Fruit fly (Drosophila melanogaster) whole organism, prepupa: ENCODE results near the gene Nlp.
A peak's percentile ranks its signal among the peaks of the same experiment; 100 is the strongest.

ENCODE experiments used
- CG10631 ChIP-seq: fragments of 200-800 bp; sonication (Bioruptor generic); optimal IDR thresholded peaks from 2 replicates; lab custom pipeline; 2016; ENCODE audit warnings: missing biosample characterization, missing genetic modification characterization
- CG10669 ChIP-seq: fragments of 200-800 bp; sonication (Bioruptor generic); optimal IDR thresholded peaks from 3 replicates; lab custom pipeline; 2018; ENCODE audit warnings: missing biosample characterization, mild to moderate bottlenecking, missing genetic modification characterization, moderate library complexity
- CG11294 ChIP-seq: fragments of 200-800 bp; sonication (Bioruptor generic); IDR thresholded peaks from 2 replicates; pipeline ENCODE4 v1.3.6; 2022; ENCODE audit warnings: missing biosample characterization, missing genetic modification characterization
- CG11762 ChIP-seq: fragments of 200-800 bp; sonication (Bioruptor generic); optimal IDR thresholded peaks from 3 replicates; lab custom pipeline; 2016; ENCODE audit warnings: missing biosample characterization, missing genetic modification characterization; ENCODE audit not compliant: insufficient read depth
- CG15336 ChIP-seq: fragments of 200-800 bp; sonication (Bioruptor generic); IDR thresholded peaks from 2 replicates; pipeline ENCODE4 v1.3.6; 2022; ENCODE audit warnings: missing biosample characterization, missing genetic modification characterization
- CG16779 ChIP-seq: fragments of 200-800 bp; sonication (Bioruptor generic); optimal IDR thresholded peaks from 3 replicates; lab custom pipeline; 2017; ENCODE audit warnings: missing biosample characterization, mild to moderate bottlenecking, missing genetic modification characterization
- CG3032 ChIP-seq: fragments of 200-800 bp; optimal IDR thresholded peaks from 2 replicates; lab custom pipeline; 2019; ENCODE audit warnings: missing biosample characterization, mild to moderate bottlenecking, missing genetic modification characterization, moderate library complexity
- CG31627 ChIP-seq: fragments of 200-800 bp; sonication (Bioruptor generic); optimal IDR thresholded peaks from 3 replicates; lab custom pipeline; 2016; ENCODE audit warnings: missing biosample characterization, missing genetic modification characterization
- CG32006 ChIP-seq: fragments of 200-800 bp; sonication (Bioruptor generic); optimal IDR thresholded peaks from 3 replicates; lab custom pipeline; 2017; ENCODE audit warnings: missing biosample characterization, mild to moderate bottlenecking, missing genetic modification characterization
- CG34406 ChIP-seq: fragments of 200-800 bp; sonication (Bioruptor generic); optimal IDR thresholded peaks from 3 replicates; lab custom pipeline; 2016; ENCODE audit warnings: missing biosample characterization, missing genetic modification characterization
- CG3919 ChIP-seq: fragments of 200-800 bp; sonication (Bioruptor generic); optimal IDR thresholded peaks from 3 replicates; lab custom pipeline; 2016; ENCODE audit warnings: missing biosample characterization, missing genetic modification characterization
- CG6163 ChIP-seq: fragments of 200-800 bp; sonication (Bioruptor generic); IDR thresholded peaks from 3 replicates; pipeline ENCODE4 v1.3.6; 2022; ENCODE audit warnings: missing biosample characterization, missing genetic modification characterization
- CG6276 ChIP-seq: fragments of 200-800 bp; sonication (Bioruptor generic); optimal IDR thresholded peaks from 2 replicates; lab custom pipeline; 2017; ENCODE audit warnings: missing biosample characterization, mild to moderate bottlenecking, missing genetic modification characterization
- CG6792 ChIP-seq: fragments of 200-800 bp; sonication (Bioruptor generic); optimal IDR thresholded peaks from 3 replicates; lab custom pipeline; 2016; ENCODE audit warnings: missing biosample characterization, missing genetic modification characterization
- CG6808 ChIP-seq: fragments of 200-800 bp; sonication (Bioruptor generic); optimal IDR thresholded peaks from 3 replicates; lab custom pipeline; 2017; ENCODE audit warnings: missing biosample characterization, missing genetic modification characterization, mild to moderate bottlenecking, moderate library complexity, missing genetic modification reagents
- CG6854 ChIP-seq: fragments of 200-800 bp; sonication (Bioruptor generic); optimal IDR thresholded peaks from 2 replicates; lab custom pipeline; 2017; ENCODE audit warnings: missing biosample characterization, mild to moderate bottlenecking, missing genetic modification characterization
- CG7368 ChIP-seq: fragments of 200-800 bp; sonication (Bioruptor generic); optimal IDR thresholded peaks from 3 replicates; lab custom pipeline; 2016; ENCODE audit warnings: missing biosample characterization, missing genetic modification characterization
- CG8119 ChIP-seq: fragments of 200-800 bp; sonication (Bioruptor generic); IDR thresholded peaks from 3 replicates; pipeline ENCODE4 v1.3.6; 2022; ENCODE audit warnings: missing biosample characterization, missing genetic modification characterization
- CG8632 ChIP-seq: fragments of 200-800 bp; sonication (Bioruptor generic); optimal IDR thresholded peaks from 3 replicates; lab custom pipeline; 2016; ENCODE audit warnings: missing biosample characterization, missing genetic modification characterization
- Eip75B ChIP-seq: fragments of 200-800 bp; sonication (Bioruptor generic); optimal IDR thresholded peaks from 3 replicates; lab custom pipeline; 2016; ENCODE audit warnings: missing biosample characterization, missing genetic modification characterization
- Eip78C ChIP-seq: fragments of 200-800 bp; sonication (Bioruptor generic); peaks from one replicate; lab custom pipeline; 2016; ENCODE audit warnings: missing biosample characterization, missing genetic modification characterization
- Eip93F ChIP-seq: fragments of 200-800 bp; sonication (Bioruptor generic); optimal IDR thresholded peaks from 2 replicates; lab custom pipeline; 2016; ENCODE audit warnings: missing biosample characterization, mild to moderate bottlenecking, missing genetic modification characterization
- Ets21C ChIP-seq: fragments of 200-800 bp; sonication (Bioruptor generic); optimal IDR thresholded peaks from 3 replicates; lab custom pipeline; 2016; ENCODE audit warnings: missing biosample characterization, missing genetic modification characterization
- Ets96B ChIP-seq: fragments of 200-800 bp; optimal IDR thresholded peaks from 2 replicates; lab custom pipeline; 2019; ENCODE audit warnings: missing biosample characterization, mild to moderate bottlenecking, missing genetic modification characterization, moderate library complexity
- Gug ChIP-seq: fragments of 200-800 bp; sonication (Bioruptor generic); IDR thresholded peaks from 2 replicates; pipeline ENCODE4 v1.3.6; 2022; ENCODE audit warnings: missing biosample characterization, missing genetic modification characterization
- Hr38 ChIP-seq: sonication (Bioruptor generic); optimal IDR thresholded peaks from 2 replicates; lab custom pipeline; 2016; ENCODE audit warnings: missing biosample characterization, missing genetic modification characterization
- Met ChIP-seq: fragments of 200-800 bp; sonication (Bioruptor generic); optimal IDR thresholded peaks from 3 replicates; lab custom pipeline; 2016; ENCODE audit warnings: missing biosample characterization, missing genetic modification characterization
- OdsH ChIP-seq: fragments of 200-800 bp; sonication (Bioruptor generic); optimal IDR thresholded peaks from 3 replicates; lab custom pipeline; 2016; ENCODE audit warnings: missing biosample characterization, missing genetic modification characterization
- Smox ChIP-seq: fragments of 200-800 bp; sonication (Bioruptor generic); optimal IDR thresholded peaks from 3 replicates; lab custom pipeline; 2016; ENCODE audit warnings: missing biosample characterization, missing genetic modification characterization
- Sox102F ChIP-seq: fragments of 200-800 bp; sonication (Bioruptor generic); optimal IDR thresholded peaks from 2 replicates; lab custom pipeline; 2016; ENCODE audit warnings: missing biosample characterization, mild to moderate bottlenecking, missing genetic modification characterization
- Sox14 ChIP-seq: fragments of 200-800 bp; sonication (Bioruptor generic); optimal IDR thresholded peaks from 3 replicates; lab custom pipeline; 2016; ENCODE audit warnings: missing biosample characterization, missing genetic modification characterization
- Sox15 ChIP-seq: fragments of 200-800 bp; sonication (Bioruptor generic); optimal IDR thresholded peaks from 3 replicates; lab custom pipeline; 2016; ENCODE audit warnings: missing biosample characterization, missing genetic modification characterization
- achi ChIP-seq: fragments of 200-800 bp; sonication (Bioruptor generic); optimal IDR thresholded peaks from 3 replicates; lab custom pipeline; 2016; ENCODE audit warnings: missing biosample characterization, missing genetic modification characterization
- cyc ChIP-seq: fragments of 200-800 bp; sonication (Bioruptor generic); optimal IDR thresholded peaks from 3 replicates; lab custom pipeline; 2016; ENCODE audit warnings: missing biosample characterization, missing genetic modification characterization
- dsx ChIP-seq: fragments of 200-800 bp; optimal IDR thresholded peaks from 3 replicates; lab custom pipeline; 2019; ENCODE audit warnings: missing biosample characterization, mild to moderate bottlenecking, missing genetic modification characterization, moderate library complexity; ENCODE audit not compliant: poor library complexity, severe bottlenecking
- eg ChIP-seq: fragments of 200-800 bp; sonication (Bioruptor generic); IDR thresholded peaks from 3 replicates; pipeline ENCODE4 v1.3.6; 2022; ENCODE audit warnings: missing biosample characterization, missing genetic modification characterization
- esn ChIP-seq: fragments of 200-800 bp; sonication (Bioruptor generic); optimal IDR thresholded peaks from 2 replicates; lab custom pipeline; 2016; ENCODE audit warnings: missing biosample characterization, mild to moderate bottlenecking, missing genetic modification characterization, moderate library complexity
- fd59A ChIP-seq: fragments of 200-800 bp; sonication (Bioruptor generic); optimal IDR thresholded peaks from 2 replicates; lab custom pipeline; 2017; ENCODE audit warnings: missing biosample characterization, mild to moderate bottlenecking, missing genetic modification characterization, missing genetic modification reagents
- fkh ChIP-seq: fragments of 200-800 bp; sonication (Bioruptor generic); optimal IDR thresholded peaks from 3 replicates; lab custom pipeline; 2017; ENCODE audit warnings: missing biosample characterization, mild to moderate bottlenecking, missing genetic modification characterization, moderate library complexity
- lz ChIP-seq: fragments of 200-800 bp; sonication (Bioruptor generic); optimal IDR thresholded peaks from 3 replicates; lab custom pipeline; 2016; ENCODE audit warnings: missing biosample characterization, missing genetic modification characterization
- net ChIP-seq: fragments of 200-800 bp; sonication (Bioruptor generic); optimal IDR thresholded peaks from 3 replicates; lab custom pipeline; 2016; ENCODE audit warnings: missing biosample characterization, missing genetic modification characterization
- pdm3 ChIP-seq: fragments of 200-800 bp; sonication (Bioruptor generic); optimal IDR thresholded peaks from 3 replicates; lab custom pipeline; 2016; ENCODE audit warnings: missing biosample characterization, missing genetic modification characterization
- salr ChIP-seq, 2 experiments: fragments of 200-800 bp; sonication (Bioruptor generic); optimal IDR thresholded peaks; 3 replicates each; lab custom pipeline; 2016 to 2018; ENCODE audit warnings: missing biosample characterization in 2 of 2, missing genetic modification characterization in 2 of 2, mild to moderate bottlenecking in 1 of 2
- spab ChIP-seq: fragments of 200-800 bp; sonication (Bioruptor generic); optimal IDR thresholded peaks from 2 replicates; lab custom pipeline; 2017; ENCODE audit warnings: missing biosample characterization, mild to moderate bottlenecking, missing genetic modification characterization, missing genetic modification reagents
- ss ChIP-seq, 2 experiments: fragments of 200-800 bp; sonication (Bioruptor generic); optimal IDR thresholded peaks; 2 replicates in 1 of 2; 3 replicates in 1 of 2; lab custom pipeline; 2017 to 2018; ENCODE audit warnings: mild to moderate bottlenecking in 2 of 2, missing biosample characterization in 2 of 2, missing genetic modification characterization in 2 of 2, moderate library complexity in 1 of 2
- svp ChIP-seq: fragments of 200-800 bp; sonication (Bioruptor generic); peaks from one replicate; lab custom pipeline; 2016; ENCODE audit warnings: missing biosample characterization, missing genetic modification characterization
- topi ChIP-seq: fragments of 200-800 bp; sonication (Bioruptor generic); optimal IDR thresholded peaks from 3 replicates; lab custom pipeline; 2016; ENCODE audit warnings: missing biosample characterization, missing genetic modification characterization

The Nlp gene

DNA sequence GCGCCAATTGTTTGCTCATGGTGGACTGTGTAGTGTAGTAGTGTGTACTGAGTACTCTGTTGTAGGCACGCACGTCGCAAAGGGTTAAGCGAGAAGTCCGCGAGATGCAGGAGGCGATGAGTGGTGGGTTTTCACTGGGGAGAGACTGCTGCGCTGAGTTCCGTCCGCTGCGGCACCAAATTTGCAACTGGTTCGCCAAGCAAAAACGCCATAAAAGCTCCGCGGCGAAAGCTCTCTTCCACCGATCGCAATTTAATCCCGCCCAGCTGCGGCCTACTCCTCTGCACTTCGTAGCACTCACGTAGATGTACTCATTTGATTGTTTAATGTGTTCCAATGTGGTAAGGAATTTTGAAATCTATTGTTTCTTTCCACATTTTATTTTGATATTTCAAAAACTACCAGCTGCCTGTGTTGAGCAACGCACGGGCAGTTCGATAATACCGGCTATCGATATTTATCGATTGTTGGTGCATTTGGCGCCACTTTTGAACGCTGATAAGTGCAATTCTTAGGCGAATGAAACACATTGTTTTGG is 10.5 kb downstream of the Nlp start, which contains the start of gene CG7920 (continued):
- TF ChIP-seq CG15336 = peak; percentile 46; the same call in 1 of the 2 replicates
- TF ChIP-seq net (GFP tag; lab: Kevin White, UChicago) = peak; percentile 45
- TF ChIP-seq Ets21C = no peak
- peak; percentile 61; the same call in 2 of the 3 replicates for TF ChIP-seq CG6163
- TF ChIP-seq CG31627 (GFP tag; lab: Kevin White, UChicago) = peak; percentile 10
- TF ChIP-seq dsx (GFP tag; lab: Kevin White, UChicago) = peak; percentile 42
- no peak for TF ChIP-seq Sox14
- no peak for TF ChIP-seq CG3032 (tag; lab: Kevin White, UChicago)
- TF ChIP-seq CG11762 (GFP tag; lab: Kevin White, UChicago) = no peak
- TF ChIP-seq CG10669 (GFP tag; lab: Kevin White, UChicago) = no peak
- TF ChIP-seq fd59A (GFP tag; lab: Kevin White, UChicago) = no peak
- peak; percentile 42 for TF ChIP-seq Eip75B
- TF ChIP-seq CG34406 (GFP tag; lab: Kevin White, UChicago) = peak; percentile 7
- TF ChIP-seq CG3919 (GFP tag; lab: Kevin White, UChicago) = peak; percentile 65
- TF ChIP-seq pdm3 (GFP tag; lab: Kevin White, UChicago) = no peak
- no peak for TF ChIP-seq OdsH (GFP tag; lab: Kevin White, UChicago)
- TF ChIP-seq ss (GFP tag; optimal IDR thresholded peaks at IDR 0.05; lab: Kevin White, UChicago) = peak; percentile 65 to 68
- peak; percentile 52 for TF ChIP-seq CG16779 (tag; lab: Kevin White, UChicago)

DNA sequence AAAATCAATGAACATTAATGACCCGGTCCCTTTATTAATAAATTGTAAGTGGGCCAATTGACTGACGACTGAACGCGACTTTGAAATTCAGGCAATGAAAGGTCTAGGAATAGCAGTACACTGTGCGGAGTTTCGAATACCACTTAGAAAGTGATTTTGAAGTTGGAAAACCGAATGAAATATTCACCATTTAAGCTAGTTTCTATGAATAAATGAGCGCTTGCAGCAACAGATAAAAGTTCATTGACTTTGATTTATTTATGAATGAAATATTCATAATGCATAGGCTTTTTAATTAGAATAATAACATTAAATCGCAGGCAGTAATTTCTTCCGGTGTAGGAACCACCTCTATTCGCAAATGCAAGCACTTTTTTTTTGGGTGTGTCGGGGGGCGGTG is 16.4 kb downstream of the Nlp start:
- TF ChIP-seq CG34406 (GFP tag; lab: Kevin White, UChicago) (peak; percentile 17), CG8632 (no peak), CG6854 (GFP tag; lab: Kevin White, UChicago) (no peak), Sox15 (GFP tag; lab: Kevin White, UChicago) (no peak), Met (GFP tag; lab: Kevin White, UChicago) (peak; percentile 31), achi (GFP tag; lab: Kevin White, UChicago) (peak; percentile 1), salr (GFP tag; optimal IDR thresholded peaks at IDR 0.05; lab: Kevin White, UChicago) (no peak), Sox102F (GFP tag; lab: Kevin White, UChicago) (peak; percentile 24), esn (GFP tag; lab: Kevin White, UChicago) (peak; percentile 18), CG3032 (tag; lab: Kevin White, UChicago) (peak; percentile 23), CG11294 (GFP tag; lab: Robert Waterston, UW) (peak; percentile 12; the same call in 1 of the 2 replicates), svp (GFP tag; lab: Kevin White, UChicago) (peak; percentile 52), Gug (peak; percentile 50; the same call in 1 of the 2 replicates), CG6792 (GFP tag; lab: Kevin White, UChicago) (peak; percentile 24), ss (GFP tag; optimal IDR thresholded peaks at IDR 0.05; lab: Kevin White, UChicago) (peak in 1 of 2 experiments; percentile 18), fd59A (GFP tag; lab: Kevin White, UChicago) (peak; percentile 25), cyc (GFP tag; lab: Kevin White, UChicago) (peak; percentile 5), CG31627 (GFP tag; lab: Kevin White, UChicago) (no peak), Eip93F (no peak), pdm3 (GFP tag; lab: Kevin White, UChicago) (no peak), CG8119 (GFP tag; lab: Robert Waterston, UW) (peak; percentile 52), CG16779 (tag; lab: Kevin White, UChicago) (no peak), CG7368 (GFP tag; lab: Kevin White, UChicago) (no peak), lz (peak; percentile 11), Sox14 (peak; percentile 7), eg (GFP tag; lab: Robert Waterston, UW) (peak; percentile 86), CG32006 (peak; percentile 62), CG6808 (GFP tag; lab: Kevin White, UChicago) (no peak), CG10669 (GFP tag; lab: Kevin White, UChicago) (peak; percentile 9), CG10631 (GFP tag; lab: Kevin White, UChicago) (peak; percentile 12), CG11762 (GFP tag; lab: Kevin White, UChicago) (no peak), topi (peak; percentile 12), Ets96B (tag; lab: Kevin White, UChicago) (no peak), Smox (GFP tag; lab: Kevin White, UChicago) (peak; percentile 14), CG6276 (peak; percentile 56), spab (GFP tag; lab: Kevin White, UChicago) (no peak), Hr38 (no peak), fkh (GFP tag; lab: Kevin White, UChicago) (no peak), OdsH (GFP tag; lab: Kevin White, UChicago) (no peak), dsx (GFP tag; lab: Kevin White, UChicago) (no peak), Ets21C (no peak), CG3919 (GFP tag; lab: Kevin White, UChicago) (peak; percentile 31), Eip78C (GFP tag; lab: Kevin White, UChicago) (peak; percentile 69)
